Worm (Caenorhabditis elegans) whole organism, mixed stage, embryonic: ENCODE measurements around the gene C49C3.15.

Experiments used
- elt-3 ChIP-seq: fragments of 150-350 bp; optimal IDR thresholded peaks from 2 replicates; lab custom pipeline; 2014; ENCODE audit warnings: missing biosample characterization, missing genetic modification characterization
- nhr-12 ChIP-seq: fragments of 150-350 bp; optimal IDR thresholded peaks from 2 replicates; lab custom pipeline; 2014; ENCODE audit warnings: missing biosample characterization, missing genetic modification characterization
- nhr-2 ChIP-seq: fragments of 150-350 bp; optimal IDR thresholded peaks from 2 replicates; lab custom pipeline; 2014; ENCODE audit warnings: missing biosample characterization, missing genetic modification characterization
- nhr-28 ChIP-seq: fragments of 150-350 bp; optimal IDR thresholded peaks from 2 replicates; lab custom pipeline; 2014; ENCODE audit warnings: missing biosample characterization, missing genetic modification characterization
- nhr-76 ChIP-seq: sonication (generic microtip); optimal IDR thresholded peaks from 2 replicates; lab custom pipeline; 2017; ENCODE audit warnings: missing biosample characterization, missing genetic modification characterization
- sptf-1 ChIP-seq: sonication (generic microtip); optimal IDR thresholded peaks from 2 replicates; lab custom pipeline; 2017; ENCODE audit warnings: mild to moderate bottlenecking, missing genetic modification characterization, moderate library complexity, missing compliant biosample characterization

DNA sequence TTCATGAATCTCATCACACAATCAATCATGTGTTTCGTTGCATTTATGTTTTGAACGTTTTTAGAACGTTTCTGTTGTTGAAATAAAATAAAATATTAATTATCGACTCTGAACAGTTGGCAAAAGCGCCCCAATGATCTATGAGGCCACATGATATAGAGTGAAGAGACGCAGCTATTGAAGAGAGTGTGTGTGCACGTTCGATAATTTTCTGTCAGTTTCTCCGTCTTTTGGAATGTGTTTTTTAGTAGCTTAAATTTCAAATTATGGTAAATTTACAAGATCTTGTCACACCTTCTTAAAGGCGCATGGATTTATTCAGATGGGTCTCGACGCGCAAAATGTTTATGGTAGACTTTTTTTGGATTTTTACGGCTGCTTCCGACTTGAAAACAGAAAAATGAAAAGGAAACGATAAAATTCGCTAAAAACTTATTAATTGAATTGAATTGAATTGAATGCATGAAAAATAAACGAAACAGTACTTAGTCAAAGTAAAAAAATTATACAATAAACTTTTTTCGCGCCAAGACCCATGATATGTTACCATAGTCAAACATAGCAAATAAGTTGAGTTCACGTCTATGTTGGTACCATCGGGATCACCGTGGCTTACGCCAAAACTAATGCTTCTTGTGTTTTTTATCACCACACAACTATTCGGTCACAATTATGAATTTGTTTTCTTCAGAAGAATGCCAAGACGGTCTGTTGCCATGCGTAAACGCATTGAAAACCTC is at the start of gene C49C3.15:
- no peak for TF ChIP-seq nhr-2
- no peak for TF ChIP-seq sptf-1 (tag; lab: Kevin White, UChicago)
- TF ChIP-seq elt-3: no peak
- no peak for TF ChIP-seq nhr-28 (tag; lab: Kevin White, UChicago)
- TF ChIP-seq nhr-76 (tag; lab: Kevin White, UChicago): no peak
- TF ChIP-seq nhr-12 (tag; lab: Kevin White, UChicago): no peak
